Fruit fly (Drosophila melanogaster): Measurements from ENCODE around the gene CG7884.

CG7884 gene

dm6 chrX:19212954-19213353 is 7.5 kb upstream of the CG7884 start, which contains the start of gene Mur18B:
Gene Mur18B (plus strand): TSS chrX:19213254.
- no peak for TF ChIP-seq noc (tag; optimal IDR thresholded peaks at IDR 0.05)

dm6 chrX:19215215-19215614 is 5.2 kb upstream of the CG7884 start, which contains the start of gene Muc18B:
Gene Muc18B (plus strand): TSS chrX:19215515.
- TF ChIP-seq noc (tag; optimal IDR thresholded peaks at IDR 0.05) = no peak

DNA sequence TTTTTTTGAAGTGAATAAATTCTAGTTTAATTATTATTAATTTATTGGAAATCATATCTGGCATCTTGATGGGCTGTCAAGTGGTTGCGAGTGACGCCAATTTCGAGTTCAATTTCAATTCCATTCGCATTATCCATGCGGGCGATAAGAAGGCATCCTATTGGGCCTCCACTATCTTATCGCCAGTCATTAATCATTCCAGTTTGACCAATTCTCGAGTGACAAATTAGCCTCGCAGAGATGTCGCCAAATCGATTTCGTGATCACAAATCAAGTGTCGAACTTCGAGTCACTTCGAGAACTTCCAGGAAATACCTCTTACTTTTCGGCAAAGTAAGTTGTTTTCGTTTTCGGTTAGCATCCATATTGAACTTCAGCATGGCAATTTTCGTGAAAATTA is 3.8 kb upstream of the CG7884 start:
- peak; percentile 70 for TF ChIP-seq noc (tag; optimal IDR thresholded peaks at IDR 0.05)

DNA sequence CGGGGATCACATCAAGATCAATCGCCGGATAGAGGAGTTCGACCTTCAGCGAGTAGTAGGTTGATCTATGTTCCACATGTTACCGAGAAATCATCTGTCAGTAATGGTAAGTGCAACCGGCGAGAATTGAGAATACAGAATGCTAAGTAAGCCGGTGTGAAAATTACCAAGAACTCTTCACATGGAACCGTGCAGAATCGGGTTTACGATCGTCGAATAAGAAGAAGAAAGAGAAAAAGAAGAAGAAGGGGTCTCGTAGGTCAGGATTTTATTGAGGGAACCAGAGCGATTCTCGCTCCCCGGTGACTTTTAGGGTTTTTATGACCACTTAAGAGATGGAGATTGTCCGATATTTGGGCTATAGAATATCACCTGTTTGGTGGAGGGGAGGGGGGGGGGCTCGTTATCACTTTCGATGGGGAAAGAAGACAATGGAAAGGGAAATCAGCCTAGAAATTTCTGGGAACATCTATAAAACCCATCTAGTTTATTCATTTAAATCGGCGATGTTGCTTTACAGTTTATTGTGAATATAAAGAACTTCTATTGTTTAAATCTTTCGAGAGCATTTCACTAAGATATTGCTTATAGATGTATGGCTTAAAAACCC is 646 bp downstream of the CG7884 start:
- TF ChIP-seq noc (tag; optimal IDR thresholded peaks at IDR 0.05) = no peak

dm6 chrX:19224580-19225303 is 4.3 kb downstream of the CG7884 start:
- no peak for TF ChIP-seq noc (tag; optimal IDR thresholded peaks at IDR 0.05)

- TF ChIP-seq noc (tag; optimal IDR thresholded peaks at IDR 0.05) = no peak
Measured at dm6 chrX:19225304-19225640, 4.8 kb downstream of the CG7884 start.

dm6 chrX:19229855-19230433 is 9.5 kb downstream of the CG7884 start:
- TF ChIP-seq noc (tag; optimal IDR thresholded peaks at IDR 0.05) = no peak

- TF ChIP-seq noc (tag; optimal IDR thresholded peaks at IDR 0.05) = no peak
Measured at dm6 chrX:19238613-19239012, 18.2 kb downstream of the CG7884 start.

DNA sequence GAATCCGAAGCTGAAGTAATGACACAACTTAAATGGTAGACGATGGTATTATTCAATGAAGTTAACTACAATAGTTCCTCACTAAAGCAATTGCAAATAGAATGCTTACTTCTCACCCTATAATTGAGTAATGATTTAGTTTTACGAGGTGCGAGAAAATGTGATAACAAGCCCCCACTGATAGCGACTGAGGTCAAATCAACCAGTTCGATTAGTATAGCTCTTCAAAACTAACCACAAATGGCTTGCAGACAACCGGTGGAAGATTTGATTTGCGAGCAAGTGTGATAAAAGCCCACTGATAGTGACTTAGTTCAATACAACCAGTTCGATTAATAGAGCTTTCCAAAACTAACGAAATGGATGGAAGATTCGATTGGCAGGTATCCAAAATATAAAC is 18.9 kb downstream of the CG7884 start:
- TF ChIP-seq noc (tag; optimal IDR thresholded peaks at IDR 0.05) = no peak

DNA sequence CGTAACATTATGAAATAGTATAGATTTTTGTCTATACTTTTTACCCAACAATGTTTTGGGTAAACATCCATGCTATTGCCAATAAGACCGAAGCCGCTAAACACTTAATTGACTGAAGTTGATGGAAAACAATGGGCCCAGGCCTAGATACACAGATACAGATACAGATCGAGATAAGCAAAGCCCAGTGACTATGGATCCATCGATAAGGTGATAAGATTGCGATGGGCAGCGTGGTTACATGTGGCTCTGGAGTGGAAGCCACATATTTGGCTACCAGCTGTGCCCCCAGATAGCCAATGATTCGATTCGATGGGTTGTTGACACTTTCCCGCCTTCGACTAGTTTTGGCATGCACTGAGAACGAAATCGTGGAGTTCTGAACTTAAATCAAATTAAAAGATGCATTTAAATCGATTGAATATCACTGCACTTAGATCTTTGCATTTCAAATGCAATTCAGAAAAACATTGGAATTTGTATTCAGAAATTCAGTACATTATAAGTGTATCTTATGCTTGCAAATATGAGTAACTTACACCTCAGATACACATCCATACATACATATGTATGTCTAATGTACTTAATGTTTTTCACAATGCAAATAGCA is 19.9 kb downstream of the CG7884 start:
- TF ChIP-seq noc (tag; optimal IDR thresholded peaks at IDR 0.05) = no peak

DNA sequence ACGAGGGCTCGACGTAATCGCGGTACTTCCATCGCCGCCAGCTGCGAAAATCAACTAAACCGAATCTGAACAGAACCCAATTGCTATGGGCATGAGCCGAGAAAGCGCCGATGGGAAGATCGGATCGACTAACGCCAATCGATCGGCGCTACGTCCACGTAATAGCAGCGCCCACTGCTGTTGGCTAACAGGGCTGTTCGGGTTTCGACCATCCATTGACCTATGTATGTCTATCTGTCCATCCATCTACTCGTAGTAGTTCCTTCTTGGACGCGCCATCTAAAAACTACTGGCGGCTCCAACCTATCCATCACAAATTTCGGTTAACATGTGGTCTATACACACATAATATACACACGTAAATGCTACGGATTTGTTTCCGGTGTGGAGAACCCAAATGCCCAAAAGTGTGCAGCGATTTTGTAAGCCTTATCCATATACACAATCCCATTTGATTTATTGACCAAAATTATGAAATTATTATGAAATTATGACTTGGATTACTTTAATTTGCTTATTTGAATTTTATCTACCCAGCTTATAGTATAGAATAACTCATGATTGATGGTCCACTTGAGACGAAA is 21.5 kb downstream of the CG7884 start, which contains the start of gene CG14196:
Gene CG14196, minus strand, starts transcription at position 51 of the 584 bp plus-strand sequence.
- no peak for TF ChIP-seq noc (tag; optimal IDR thresholded peaks at IDR 0.05)

- peak; percentile 31 for TF ChIP-seq noc (tag; optimal IDR thresholded peaks at IDR 0.05)
Measured at dm6 chrX:19243379-19243834, 23.0 kb downstream of the CG7884 start, which contains the start of gene CG7889. Gene CG7889 (plus strand): TSS chrX:19243631.

- peak; percentile 90 for TF ChIP-seq noc (tag; optimal IDR thresholded peaks at IDR 0.05)
Measured at dm6 chrX:19247200-19248052, 27.0 kb downstream of the CG7884 start, which contains the start of gene CG7992. Gene CG7992 (minus strand): TSS chrX:19247250.

DNA sequence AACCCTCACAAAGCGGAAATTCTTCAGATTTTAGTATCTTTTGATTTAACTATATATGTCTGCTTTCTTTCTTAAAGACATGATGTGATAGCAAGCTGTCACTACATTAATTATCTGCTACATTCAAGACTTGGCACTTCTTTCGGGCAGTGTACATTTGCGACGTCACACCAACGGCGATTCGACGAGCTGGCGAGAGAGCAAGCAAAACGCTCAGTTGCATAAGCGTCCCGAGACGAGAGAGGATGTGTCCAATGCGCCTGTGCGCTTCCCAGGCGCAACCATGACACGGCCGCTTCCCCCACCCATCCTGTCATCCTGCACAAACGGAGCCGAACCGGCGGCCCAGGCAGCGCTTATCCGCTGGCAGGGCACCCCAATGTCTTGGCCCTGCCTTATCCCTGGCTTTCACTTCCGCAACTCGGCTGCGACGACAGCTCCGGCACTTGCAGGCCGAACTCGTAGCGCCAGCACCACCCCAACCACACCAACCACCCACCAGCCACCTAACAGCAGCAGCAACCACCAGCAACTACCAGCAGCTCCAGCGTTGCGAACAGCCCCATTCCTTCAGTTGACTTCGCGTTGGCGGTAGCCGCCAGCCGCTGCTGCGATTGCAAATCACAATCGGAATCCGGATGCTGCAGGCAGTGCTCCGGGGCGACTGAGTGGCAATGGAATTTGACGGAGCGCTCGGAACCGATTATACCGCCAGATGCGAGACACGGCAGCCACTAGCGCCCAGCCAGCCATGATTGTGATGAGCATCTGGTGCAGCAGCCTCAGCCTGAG is 28.2 kb downstream of the CG7884 start, which contains the start of gene Hs3st-B:
Gene Hs3st-B, plus strand, starts transcription at position 214 of the 792 bp plus-strand sequence.
- TF ChIP-seq noc (tag; optimal IDR thresholded peaks at IDR 0.05) = no peak

Measured in whole organism, larva.